Fruit fly (Drosophila melanogaster): ENCODE data around the gene Amacr.

DNA sequence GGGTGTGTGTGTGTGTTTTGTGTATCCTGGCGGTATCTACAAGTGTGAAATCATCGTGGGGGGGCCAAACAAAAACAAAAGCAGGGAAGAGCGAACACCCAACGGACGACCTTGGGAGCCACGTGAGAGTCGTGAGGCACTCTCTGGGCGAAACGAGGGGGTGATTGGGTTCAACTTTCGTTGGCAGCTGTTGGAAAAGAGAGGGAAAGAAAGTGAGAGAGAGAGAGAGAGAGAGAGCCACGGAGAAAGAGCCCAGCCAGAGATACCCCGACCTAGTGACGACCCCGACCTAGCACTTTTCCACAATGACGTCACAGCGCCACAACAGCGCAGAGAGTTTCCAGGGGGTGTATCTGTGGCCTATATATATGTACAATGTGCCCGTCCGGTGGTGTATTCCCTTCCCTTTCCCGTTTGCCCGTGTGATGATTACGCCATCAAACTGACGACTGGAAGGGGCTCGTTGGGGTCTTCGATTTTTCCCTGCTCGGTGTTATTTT lies 46.2 kb downstream of the Amacr start:
- TF ChIP-seq CG7101 (tag; optimal IDR thresholded peaks at IDR 0.05) (no peak), cnc (optimal IDR thresholded peaks at IDR 0.05) (no peak), CG12768 (GFP tag; optimal IDR thresholded peaks at IDR 0.05) (no peak), CG1620 (GFP tag; optimal IDR thresholded peaks at IDR 0.05) (no peak), CG7045 (GFP tag; optimal IDR thresholded peaks at IDR 0.05) (no peak), Hr96 (GFP tag; optimal IDR thresholded peaks at IDR 0.05) (no peak), bab1 (GFP tag; optimal IDR thresholded peaks at IDR 0.05) (no peak), CG11617 (GFP tag; optimal IDR thresholded peaks at IDR 0.05) (no peak), CG33017 (tag; optimal IDR thresholded peaks at IDR 0.05) (no peak), cic (GFP tag; optimal IDR thresholded peaks at IDR 0.05) (no peak), ovo (GFP tag; optimal IDR thresholded peaks at IDR 0.05) (no peak), CG5204 (GFP tag; optimal IDR thresholded peaks at IDR 0.05) (no peak), CG14711 (tag; optimal IDR thresholded peaks at IDR 0.05) (no peak)
